Fruit fly (Drosophila melanogaster): ENCODE measurements around the gene PolH.

PolH gene

DNA sequence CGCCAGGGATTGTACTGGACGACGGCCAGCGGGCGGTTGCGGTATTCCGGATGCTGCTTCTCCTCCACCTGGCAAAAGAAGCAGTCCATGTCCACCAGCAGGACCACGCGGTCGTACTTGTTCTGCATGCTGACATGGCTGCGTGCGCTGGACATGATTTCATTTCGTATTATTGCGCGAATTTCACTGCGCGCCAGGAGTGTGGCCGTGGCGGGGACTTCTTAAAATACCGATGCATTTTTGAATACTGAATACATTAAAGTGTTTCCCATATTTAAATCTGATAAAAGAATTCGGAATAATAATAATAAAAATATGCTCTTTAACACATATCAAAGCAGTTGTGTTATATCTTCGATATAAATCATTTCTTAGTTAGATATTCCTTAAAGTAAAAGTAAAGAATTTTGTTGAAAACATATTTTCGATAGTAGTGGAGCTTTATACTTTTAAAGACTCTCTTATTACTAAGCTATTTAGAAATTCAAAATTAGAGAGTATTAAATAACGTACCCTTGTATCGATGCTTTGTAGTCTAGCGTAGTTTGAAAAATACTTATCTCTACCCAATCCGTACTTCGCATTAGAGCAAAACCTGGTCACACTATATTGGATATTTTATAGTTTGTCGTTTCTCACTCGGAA lies at the start of gene PolH, which contains the start of gene CG14562:
TSS of gene PolH (minus strand) at position 198 of the 645 bp plus-strand sequence.
TSS of gene CG14562 (plus strand) at position 607 of the 645 bp plus-strand sequence.
- peak; percentile 74 for TF ChIP-seq CG14710 (tag; optimal IDR thresholded peaks at IDR 0.05)
- no peak for TF ChIP-seq CG17829 (tag; optimal IDR thresholded peaks at IDR 0.05)
- no peak for TF ChIP-seq CG12299 (tag; optimal IDR thresholded peaks at IDR 0.05)
- TF ChIP-seq CG34224 (GFP tag; IDR thresholded peaks at IDR 0.05; ENCODE audit: partially characterized antibody) = no peak
- TF ChIP-seq CoRest (tag; optimal IDR thresholded peaks at IDR 0.05) = peak; percentile 46
- peak; percentile 75 for TF ChIP-seq E2f2 (GFP tag; IDR thresholded peaks at IDR 0.05)
- no peak for TF ChIP-seq CG3065 (GFP tag; optimal IDR thresholded peaks at IDR 0.05)
- no peak for TF ChIP-seq NC2α (GFP tag; optimal IDR thresholded peaks at IDR 0.05)
- no peak for TF ChIP-seq CG12104 (GFP tag; optimal IDR thresholded peaks at IDR 0.05)
- TF ChIP-seq CG12659 (GFP tag; optimal IDR thresholded peaks at IDR 0.05) = peak; percentile 54
- TF ChIP-seq row (GFP tag; IDR thresholded peaks at IDR 0.05) = peak; percentile 60
- no peak for TF ChIP-seq CG11504 (tag; optimal IDR thresholded peaks at IDR 0.05)
- TF ChIP-seq Awh (GFP tag; IDR thresholded peaks at IDR 0.05) = no peak
- TF ChIP-seq btn (GFP tag; optimal IDR thresholded peaks at IDR 0.05) = no peak
- no peak for TF ChIP-seq sisA (GFP tag; IDR thresholded peaks at IDR 0.05)
- peak; percentile 75 for TF ChIP-seq gfzf (GFP tag; optimal IDR thresholded peaks at IDR 0.05)
- peak; percentile 30 for TF ChIP-seq stwl (tag; optimal IDR thresholded peaks at IDR 0.05)
- no peak for TF ChIP-seq Adf1 (GFP tag; IDR thresholded peaks at IDR 0.05)
- no peak for TF ChIP-seq CG6654 (GFP tag; optimal IDR thresholded peaks at IDR 0.05)
- no peak for TF ChIP-seq Gsc (GFP tag; IDR thresholded peaks at IDR 0.05)
- TF ChIP-seq Dp (GFP tag; optimal IDR thresholded peaks at IDR 0.05) = peak; percentile 72
- no peak for TF ChIP-seq rib (GFP tag; IDR thresholded peaks at IDR 0.05)
- TF ChIP-seq CG30020 (tag; optimal IDR thresholded peaks at IDR 0.05) = peak; percentile 39
- TF ChIP-seq tgo (GFP tag; IDR thresholded peaks at IDR 0.05) = no peak
- TF ChIP-seq CG9437 (GFP tag; optimal IDR thresholded peaks at IDR 0.05) = peak; percentile 21
- no peak for TF ChIP-seq HLHmδ (GFP tag; optimal IDR thresholded peaks at IDR 0.05)
- TF ChIP-seq CG15479 (GFP tag; optimal IDR thresholded peaks at IDR 0.05) = peak; percentile 40
- TF ChIP-seq BEAF-32 (GFP tag; optimal IDR thresholded peaks at IDR 0.05) = peak; percentile 37
- TF ChIP-seq Sry-β (GFP tag; optimal IDR thresholded peaks at IDR 0.05) = no peak
- TF ChIP-seq Aef1 (GFP tag; IDR thresholded peaks at IDR 0.05) = no peak
- peak; percentile 38 for TF ChIP-seq Nf-YB (GFP tag; optimal IDR thresholded peaks at IDR 0.05)
- no peak for TF ChIP-seq CG18476 (GFP tag; optimal IDR thresholded peaks at IDR 0.05)
- no peak for TF ChIP-seq CG1792 (GFP tag; optimal IDR thresholded peaks at IDR 0.05)
- peak; percentile 3 for TF ChIP-seq CG15514 (GFP tag; optimal IDR thresholded peaks at IDR 0.05)
- TF ChIP-seq MESR4 (GFP tag; optimal IDR thresholded peaks at IDR 0.05) = peak; percentile 11
- no peak for TF ChIP-seq sens (GFP tag)
- no peak for TF ChIP-seq CG7839 (tag; optimal IDR thresholded peaks at IDR 0.05)
- no peak for TF ChIP-seq CG2678 (tag; optimal IDR thresholded peaks at IDR 0.05)
- peak; percentile 36 for TF ChIP-seq phol (tag; optimal IDR thresholded peaks at IDR 0.05)
- no peak for TF ChIP-seq CG31365 (tag; optimal IDR thresholded peaks at IDR 0.05)
- TF ChIP-seq Dek (tag; optimal IDR thresholded peaks at IDR 0.05) = no peak
- no peak for TF ChIP-seq her (GFP tag; optimal IDR thresholded peaks at IDR 0.05)
- no peak for TF ChIP-seq bab2 (GFP tag; optimal IDR thresholded peaks at IDR 0.05)
- TF ChIP-seq nmo (GFP tag; optimal IDR thresholded peaks at IDR 0.05) = peak; percentile 38
- TF ChIP-seq wek (GFP tag; optimal IDR thresholded peaks at IDR 0.05) = no peak
- peak; percentile 29 for TF ChIP-seq MBD-R2 (GFP tag; IDR thresholded peaks at IDR 0.05)
- no peak for TF ChIP-seq CG9215 (GFP tag; IDR thresholded peaks at IDR 0.05)
- 0 out of 3 replicates have a peak, but pooled peaks have one; percentile 23 for TF ChIP-seq Opbp (GFP tag; IDR thresholded peaks at IDR 0.05; ENCODE audit: partially characterized antibody)
- no peak for TF ChIP-seq CG8944 (GFP tag; optimal IDR thresholded peaks at IDR 0.05)
- TF ChIP-seq Doc3 (GFP tag; IDR thresholded peaks at IDR 0.05; ENCODE audit: partially characterized antibody) = no peak
